Worm (Caenorhabditis elegans): Measurements from ENCODE around the gene srw-123.
"Not testable (repeated sequence)": the region's sequence is repeated elsewhere in the genome, so short reads cannot be mapped to it uniquely, and the experiment has no call there.

srw-123 gene

DNA sequence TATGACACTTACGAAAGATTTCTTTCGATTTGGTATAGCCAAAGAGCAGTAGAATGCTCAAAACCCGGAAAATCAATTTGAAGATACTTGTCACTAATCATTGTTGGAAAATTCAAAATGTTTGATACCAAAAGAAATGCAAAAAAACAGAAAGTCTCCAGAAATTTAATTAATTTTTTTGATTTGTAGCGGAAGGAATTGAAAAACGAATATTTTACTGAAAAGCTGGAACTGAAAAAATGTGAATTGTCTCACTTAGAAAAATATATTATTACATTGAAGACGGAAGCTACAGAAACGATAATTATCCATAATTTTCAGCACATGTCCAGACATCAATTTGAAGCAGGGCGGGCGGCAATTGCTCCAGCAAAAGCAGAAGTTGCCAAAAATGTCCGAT lies 12.2 kb downstream of the srw-123 start, which contains the start of gene srw-138:
srw-138 (minus strand) TSS at position 101 of the 400 bp plus-strand sequence.
- no peak for TF ChIP-seq med-1 (GFP tag; optimal IDR thresholded peaks at IDR 0.05; ENCODE audit: insufficient read depth)

DNA sequence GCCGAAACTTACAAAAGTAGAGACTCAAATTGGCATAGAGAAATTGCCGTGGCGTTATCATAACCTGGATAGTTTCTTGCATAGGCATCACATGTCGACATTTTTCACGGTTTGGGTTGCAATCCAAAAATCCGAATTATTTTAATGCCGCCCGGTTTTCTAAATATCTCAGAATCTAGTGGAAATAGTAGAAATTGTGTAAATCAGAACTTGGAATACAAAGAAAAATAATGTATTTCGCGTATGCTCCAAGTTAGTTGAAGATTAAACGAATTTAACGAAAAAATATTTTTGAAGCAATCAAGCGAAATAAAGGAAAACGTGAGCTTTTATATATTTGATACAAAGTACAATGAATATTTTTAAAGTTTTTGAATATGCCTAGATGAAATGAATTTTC lies 14.3 kb downstream of the srw-123 start, which contains the start of gene srw-144:
srw-144 (minus strand) TSS at position 101 of the 400 bp plus-strand sequence.
- TF ChIP-seq tab-1 (GFP tag; IDR thresholded peaks at IDR 0.05), result no peak
- TF ChIP-seq ref-1 (GFP tag; conservative IDR thresholded peaks at IDR 0.05), result no peak
- no peak for TF ChIP-seq T22C8.4 (GFP tag; IDR thresholded peaks at IDR 0.05)
- TF ChIP-seq cog-1 (tag; optimal IDR thresholded peaks at IDR 0.05), result no peak
- TF ChIP-seq flt-1 (GFP tag; IDR thresholded peaks at IDR 0.05), result no peak
- TF ChIP-seq klf-2 (GFP tag; conservative IDR thresholded peaks at IDR 0.05), result no peak
- TF ChIP-seq med-1 (GFP tag; optimal IDR thresholded peaks at IDR 0.05; ENCODE audit: insufficient read depth), result no peak
- no peak for TF ChIP-seq ztf-29 (GFP tag; IDR thresholded peaks at IDR 0.05)
- no peak for TF ChIP-seq ztf-23 (GFP tag; IDR thresholded peaks at IDR 0.05)

DNA sequence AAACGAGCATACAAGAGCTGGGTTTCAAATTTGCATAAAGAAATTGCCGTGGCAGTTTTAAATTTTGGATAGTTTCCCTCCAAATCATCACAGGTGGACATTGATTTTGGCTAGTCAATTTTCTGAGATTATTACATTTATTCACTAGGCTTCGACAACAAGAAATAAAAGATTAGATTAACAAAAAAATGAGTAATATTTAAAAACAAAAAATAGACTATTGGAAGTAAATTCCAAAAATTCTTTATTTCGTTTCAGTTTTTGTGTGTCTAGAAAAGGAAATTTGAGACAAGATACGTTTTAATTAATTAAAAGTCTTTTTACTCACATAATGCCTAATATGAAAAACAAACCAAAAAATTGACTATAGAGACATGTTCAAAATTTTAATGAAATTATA lies 17.0 kb downstream of the srw-123 start, which contains the start of gene srw-142:
srw-142 (minus strand) TSS at position 101 of the 400 bp plus-strand sequence.
- no peak for TF ChIP-seq med-1 (GFP tag; optimal IDR thresholded peaks at IDR 0.05; ENCODE audit: insufficient read depth)
- no peak for TF ChIP-seq T22C8.4 (GFP tag; IDR thresholded peaks at IDR 0.05)
- TF ChIP-seq flt-1 (GFP tag; IDR thresholded peaks at IDR 0.05), result no peak
- no peak for TF ChIP-seq cog-1 (tag; optimal IDR thresholded peaks at IDR 0.05)
- no peak for TF ChIP-seq klf-2 (GFP tag; conservative IDR thresholded peaks at IDR 0.05)
- no peak for TF ChIP-seq ztf-29 (GFP tag; IDR thresholded peaks at IDR 0.05)
- TF ChIP-seq tab-1 (GFP tag; IDR thresholded peaks at IDR 0.05), result no peak

DNA sequence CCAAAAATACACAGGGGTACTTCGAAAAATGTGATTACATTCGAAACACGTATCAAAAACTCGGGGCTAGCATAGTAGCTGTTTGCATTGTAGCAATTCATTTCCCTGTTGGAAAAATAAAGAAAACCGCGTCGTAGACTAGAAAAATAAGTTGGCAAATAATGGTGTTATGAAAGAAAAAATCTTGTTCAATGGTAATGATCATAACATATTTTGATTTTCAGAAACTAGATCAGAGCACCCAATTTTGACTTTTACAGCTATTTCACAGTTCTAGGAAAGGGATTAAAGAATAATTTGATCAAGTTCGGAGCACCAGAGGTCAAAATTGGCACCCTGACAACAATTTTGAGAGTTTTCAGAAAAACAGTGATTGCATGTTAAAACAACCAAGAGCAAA lies 19.8 kb downstream of the srw-123 start, which contains the start of gene srh-248:
srh-248 (minus strand) TSS at position 101 of the 400 bp plus-strand sequence.
- TF ChIP-seq klf-2 (GFP tag; conservative IDR thresholded peaks at IDR 0.05); ztf-23 (GFP tag; IDR thresholded peaks at IDR 0.05); ztf-29 (GFP tag; IDR thresholded peaks at IDR 0.05): not testable (repeated sequence)

DNA sequence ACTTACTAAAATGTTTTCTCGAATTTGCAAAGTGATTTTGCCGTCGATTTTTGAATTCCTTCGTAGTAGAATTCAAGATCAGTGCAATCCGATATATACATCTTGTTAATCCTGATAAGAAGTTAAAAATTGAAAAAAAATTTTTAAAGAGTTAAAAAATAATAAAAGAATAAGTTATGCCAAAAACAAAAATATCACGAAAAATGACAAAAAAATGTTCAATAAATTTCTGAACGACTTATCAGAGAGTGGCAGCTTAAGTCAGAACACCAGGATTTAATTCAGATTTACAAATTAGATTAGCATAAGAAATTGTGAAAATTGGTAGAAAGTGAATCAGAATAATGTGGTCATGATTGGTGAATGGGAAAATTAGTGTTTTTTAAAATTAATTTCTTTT lies 23.1 kb downstream of the srw-123 start, which contains the start of gene srw-122:
srw-122 (minus strand) TSS at position 101 of the 400 bp plus-strand sequence.
- not testable (repeated sequence) for TF ChIP-seq klf-2 (GFP tag; conservative IDR thresholded peaks at IDR 0.05); ref-1 (GFP tag; conservative IDR thresholded peaks at IDR 0.05); T22C8.4 (GFP tag; IDR thresholded peaks at IDR 0.05)

DNA sequence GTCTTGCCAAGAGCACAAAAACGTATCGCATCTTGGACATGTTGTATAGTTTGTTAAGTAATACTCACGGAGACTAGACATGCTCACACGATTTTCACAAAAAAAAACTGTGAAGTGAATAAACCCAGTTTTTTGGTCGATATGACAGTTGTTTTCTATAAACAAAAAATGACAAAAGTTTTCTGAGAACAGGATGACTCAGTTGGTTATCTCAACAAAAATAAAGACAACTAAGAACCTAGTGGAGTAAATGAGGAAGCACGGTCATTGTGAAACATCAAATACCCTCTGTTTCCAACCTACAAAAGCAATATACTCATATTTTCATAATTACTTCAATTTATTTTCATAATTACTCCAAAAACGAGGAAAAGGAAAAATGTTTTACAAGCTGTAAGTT lies 29.6 kb downstream of the srw-123 start, which contains the start of gene srh-87:
srh-87 (minus strand) TSS at position 101 of the 400 bp plus-strand sequence.
- TF ChIP-seq flt-1 (GFP tag; IDR thresholded peaks at IDR 0.05) (no peak), T22C8.4 (GFP tag; IDR thresholded peaks at IDR 0.05) (no peak), ztf-23 (GFP tag; IDR thresholded peaks at IDR 0.05) (no peak), med-1 (GFP tag; optimal IDR thresholded peaks at IDR 0.05; ENCODE audit: insufficient read depth) (no peak), ref-1 (GFP tag; conservative IDR thresholded peaks at IDR 0.05) (no peak), cog-1 (tag; optimal IDR thresholded peaks at IDR 0.05) (no peak), ztf-29 (GFP tag; IDR thresholded peaks at IDR 0.05) (no peak), tab-1 (GFP tag; IDR thresholded peaks at IDR 0.05) (no peak), klf-2 (GFP tag; conservative IDR thresholded peaks at IDR 0.05) (no peak)

DNA sequence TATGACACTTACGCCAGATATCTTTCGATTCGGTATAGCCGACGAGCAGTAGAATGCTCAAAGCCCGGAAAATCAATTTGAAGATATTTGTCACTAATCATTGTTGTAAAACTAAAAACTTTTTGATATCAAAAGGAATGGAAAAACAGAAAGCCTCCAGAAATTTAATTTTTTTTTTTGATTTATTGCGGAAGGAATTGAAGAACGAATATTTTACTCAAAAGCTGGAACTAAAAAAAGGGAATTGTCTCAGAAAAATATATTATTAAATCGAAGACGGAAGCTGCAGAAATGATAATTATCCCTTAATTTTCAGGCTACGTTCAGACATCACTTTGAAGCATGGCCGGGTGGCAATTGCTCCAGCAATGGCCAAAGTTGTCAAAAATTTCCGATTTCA lies 31.3 kb downstream of the srw-123 start, which contains the start of gene srw-137:
srw-137 (minus strand) TSS at position 101 of the 400 bp plus-strand sequence.
- TF ChIP-seq med-1 (GFP tag; optimal IDR thresholded peaks at IDR 0.05; ENCODE audit: insufficient read depth) (no peak), klf-2 (GFP tag; conservative IDR thresholded peaks at IDR 0.05) (no peak), ref-1 (GFP tag; conservative IDR thresholded peaks at IDR 0.05) (no peak), ztf-29 (GFP tag; IDR thresholded peaks at IDR 0.05) (no peak), cog-1 (tag; optimal IDR thresholded peaks at IDR 0.05) (no peak), tab-1 (GFP tag; IDR thresholded peaks at IDR 0.05) (no peak), flt-1 (GFP tag; IDR thresholded peaks at IDR 0.05) (no peak), T22C8.4 (GFP tag; IDR thresholded peaks at IDR 0.05) (no peak), ztf-23 (GFP tag; IDR thresholded peaks at IDR 0.05) (no peak)

DNA sequence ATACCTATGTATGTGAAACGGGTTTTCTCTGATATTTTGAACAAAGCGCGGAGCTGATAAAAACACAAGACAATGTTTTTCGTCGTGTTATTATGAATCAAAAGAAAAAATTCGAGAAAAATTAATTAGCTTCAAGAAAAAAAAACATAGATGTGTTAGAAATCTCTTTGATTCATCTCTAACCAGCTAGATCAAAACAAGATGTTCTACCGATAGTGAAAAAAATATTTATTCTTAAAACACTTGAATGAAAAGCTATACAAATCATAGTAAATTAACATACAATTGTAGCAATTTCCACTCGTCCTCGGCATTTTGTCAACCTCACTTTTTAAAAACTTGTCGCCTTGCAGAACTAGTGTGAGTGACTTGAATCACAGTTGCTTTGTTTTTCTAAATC lies 32.9 kb downstream of the srw-123 start:
- TF ChIP-seq tab-1 (GFP tag; IDR thresholded peaks at IDR 0.05), result no peak
- TF ChIP-seq T22C8.4 (GFP tag; IDR thresholded peaks at IDR 0.05), result no peak
- TF ChIP-seq klf-2 (GFP tag; conservative IDR thresholded peaks at IDR 0.05), result no peak
- TF ChIP-seq ztf-23 (GFP tag; IDR thresholded peaks at IDR 0.05), result no peak
- TF ChIP-seq ref-1 (GFP tag; conservative IDR thresholded peaks at IDR 0.05), result no peak
- TF ChIP-seq ztf-29 (GFP tag; IDR thresholded peaks at IDR 0.05), result no peak
- no peak for TF ChIP-seq flt-1 (GFP tag; IDR thresholded peaks at IDR 0.05)
- no peak for TF ChIP-seq cog-1 (tag; optimal IDR thresholded peaks at IDR 0.05)
- no peak for TF ChIP-seq med-1 (GFP tag; optimal IDR thresholded peaks at IDR 0.05; ENCODE audit: insufficient read depth)

DNA sequence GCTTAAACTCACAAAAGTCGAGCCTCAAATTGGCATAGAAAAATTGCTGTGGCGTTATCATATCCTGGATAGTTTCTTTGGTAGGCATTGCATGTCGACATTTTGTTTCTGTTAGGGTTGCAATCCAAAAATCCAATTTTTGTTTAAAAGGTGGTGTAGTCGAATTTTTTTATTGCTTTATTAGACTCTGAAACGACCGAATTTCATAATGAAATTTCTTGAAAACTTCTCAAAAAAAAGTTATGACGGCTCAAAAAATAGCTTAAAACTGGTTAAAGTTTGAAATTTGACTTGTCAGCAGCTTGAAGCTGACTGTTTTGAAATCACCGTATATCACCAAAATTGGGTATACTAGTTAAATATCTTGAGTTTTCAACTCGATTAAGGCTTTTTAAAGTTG lies 33.8 kb downstream of the srw-123 start, which contains the start of gene srw-143:
srw-143 (minus strand) TSS at position 101 of the 400 bp plus-strand sequence.
- TF ChIP-seq cog-1 (tag; optimal IDR thresholded peaks at IDR 0.05) (no peak), T22C8.4 (GFP tag; IDR thresholded peaks at IDR 0.05) (no peak), flt-1 (GFP tag; IDR thresholded peaks at IDR 0.05) (no peak), ref-1 (GFP tag; conservative IDR thresholded peaks at IDR 0.05) (no peak), ztf-29 (GFP tag; IDR thresholded peaks at IDR 0.05) (no peak), med-1 (GFP tag; optimal IDR thresholded peaks at IDR 0.05; ENCODE audit: insufficient read depth) (no peak), tab-1 (GFP tag; IDR thresholded peaks at IDR 0.05) (no peak), ztf-23 (GFP tag; IDR thresholded peaks at IDR 0.05) (no peak), klf-2 (GFP tag; conservative IDR thresholded peaks at IDR 0.05) (no peak)

DNA sequence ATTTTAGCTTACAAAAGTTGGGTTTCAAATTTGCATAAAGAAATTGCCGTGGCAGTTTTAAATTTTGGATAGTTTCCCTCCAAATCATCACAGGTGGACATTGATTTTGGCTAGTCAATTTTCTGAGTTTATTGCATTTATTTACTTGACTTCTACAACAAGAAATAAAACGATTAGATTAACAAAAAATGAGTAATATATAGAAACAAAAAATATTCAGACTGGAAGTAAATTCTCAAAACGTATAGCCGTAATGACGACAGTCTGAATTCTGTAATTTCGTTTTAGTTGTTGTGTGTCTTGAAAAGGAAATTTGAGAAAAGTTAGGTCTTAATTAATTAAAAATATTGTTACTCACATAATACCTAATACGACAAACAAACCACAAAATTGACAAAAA lies 36.7 kb downstream of the srw-123 start, which contains the start of gene srw-141:
srw-141 (minus strand) TSS at position 101 of the 400 bp plus-strand sequence.
- TF ChIP-seq klf-2 (GFP tag; conservative IDR thresholded peaks at IDR 0.05) (no peak), T22C8.4 (GFP tag; IDR thresholded peaks at IDR 0.05) (no peak), ref-1 (GFP tag; conservative IDR thresholded peaks at IDR 0.05) (no peak), ztf-23 (GFP tag; IDR thresholded peaks at IDR 0.05) (no peak), ztf-29 (GFP tag; IDR thresholded peaks at IDR 0.05) (no peak), cog-1 (tag; optimal IDR thresholded peaks at IDR 0.05) (no peak), med-1 (GFP tag; optimal IDR thresholded peaks at IDR 0.05; ENCODE audit: insufficient read depth) (no peak), tab-1 (GFP tag; IDR thresholded peaks at IDR 0.05) (no peak), flt-1 (GFP tag; IDR thresholded peaks at IDR 0.05) (no peak)

Measured in whole organism, midembryonic.